Worm (Caenorhabditis elegans): Measurements from ENCODE around the gene maoc-1.

maoc-1 gene

DNA sequence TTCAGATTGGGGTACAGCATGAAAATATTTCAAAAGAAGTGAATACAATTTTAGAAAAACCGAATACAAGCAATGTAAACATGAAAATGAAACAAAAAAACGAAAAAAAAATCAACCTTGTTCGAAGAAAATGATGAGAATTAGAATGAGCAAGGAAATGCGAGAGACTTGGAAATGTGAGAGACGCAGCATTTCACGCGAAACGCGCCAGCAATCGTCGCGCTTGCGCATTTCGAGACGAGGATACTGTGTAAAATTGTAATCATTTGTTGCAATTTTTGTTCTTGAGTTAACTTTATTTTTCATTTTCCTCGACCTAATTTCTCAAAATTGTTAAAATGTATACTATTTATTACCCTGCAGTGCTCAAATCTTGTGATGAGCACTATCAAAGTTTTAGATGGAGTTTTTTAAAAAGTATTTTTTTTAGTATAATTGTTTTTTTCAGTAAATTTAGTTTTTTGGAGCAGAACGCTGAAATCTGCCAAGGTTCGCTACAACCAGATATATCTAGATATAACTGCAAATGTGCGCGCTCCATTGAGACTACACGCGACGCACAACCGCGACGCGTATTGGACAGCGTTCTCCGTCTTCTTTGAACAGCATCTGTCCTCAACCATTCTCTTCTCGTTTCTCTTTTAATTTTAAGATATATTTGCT lies 44.0 kb upstream of the maoc-1 start, which contains the start of gene fust-1 (continued):
- TF ChIP-seq fkh-10 (GFP tag; optimal IDR thresholded peaks at IDR 0.05) (peak; percentile 82), jun-1 (tag; optimal IDR thresholded peaks at IDR 0.05) (peak; percentile 85), daf-8 (GFP tag; IDR thresholded peaks at IDR 0.05) (no peak), gei-8 (GFP tag; optimal IDR thresholded peaks at IDR 0.05) (peak; percentile 65), zag-1 (tag; optimal IDR thresholded peaks at IDR 0.05) (peak; percentile 72), nhr-11 (tag; optimal IDR thresholded peaks at IDR 0.05) (peak; percentile 94), ces-1 (GFP tag; optimal IDR thresholded peaks at IDR 0.05) (peak; percentile 59), daf-16 (GFP tag; optimal IDR thresholded peaks at IDR 0.05) (peak in 1 of 2 experiments; percentile 89), daf-16 (tag; optimal IDR thresholded peaks at IDR 0.05) (peak; percentile 67), mxl-3 (GFP tag; optimal IDR thresholded peaks at IDR 0.05) (peak; percentile 77), madf-9 (GFP tag; conservative IDR thresholded peaks at IDR 0.05) (peak; percentile 70; the same call in 1 of the 2 replicates), aha-1 (tag) (peak; percentile 98), lin-29 (GFP tag; IDR thresholded peaks at IDR 0.05) (peak; percentile 84), nhr-77 (tag; optimal IDR thresholded peaks at IDR 0.05) (peak; percentile 85), dmd-8 (GFP tag; IDR thresholded peaks at IDR 0.05) (no peak), ZK337.2 (GFP tag; IDR thresholded peaks at IDR 0.05) (no peak; the same call in 1 of the 2 replicates), ama-1 (optimal IDR thresholded peaks at IDR 0.05) (peak; percentile 72), set-16 (GFP tag; IDR thresholded peaks at IDR 0.05) (no peak; the same call in 1 of the 2 replicates), nhr-6 (tag; optimal IDR thresholded peaks at IDR 0.05) (peak; percentile 85), Y105C5A.15 (GFP tag; IDR thresholded peaks at IDR 0.05) (no peak), unc-39 (tag; optimal IDR thresholded peaks at IDR 0.05) (no peak), T26A8.4 (GFP tag; IDR thresholded peaks at IDR 0.05) (peak; percentile 95), pqm-1 (tag; optimal IDR thresholded peaks at IDR 0.05) (peak; percentile 13), ceh-62 (tag; optimal IDR thresholded peaks at IDR 0.05) (no peak), zip-11 (GFP tag; IDR thresholded peaks at IDR 0.05) (no peak), lin-13 (GFP tag; optimal IDR thresholded peaks at IDR 0.05) (peak; percentile 94), T20F7.1 (GFP tag; optimal IDR thresholded peaks at IDR 0.05) (peak; percentile 90), sdz-12 (GFP tag; optimal IDR thresholded peaks at IDR 0.05) (no peak), F10B5.3 (tag; optimal IDR thresholded peaks at IDR 0.05) (peak; percentile 89), pha-4 (GFP tag; IDR thresholded peaks at IDR 0.05) (peak; percentile 94), pha-4 (tag; optimal IDR thresholded peaks at IDR 0.05) (peak; percentile 73), saeg-2 (GFP tag; IDR thresholded peaks at IDR 0.05) (peak; percentile 87), dve-1 (tag; optimal IDR thresholded peaks at IDR 0.05; ENCODE audit: insufficient read depth) (peak; percentile 97), php-3 (GFP tag; IDR thresholded peaks at IDR 0.05) (peak; percentile 86), madf-5 (GFP tag; IDR thresholded peaks at IDR 0.05) (no peak), lim-7 (GFP tag; IDR thresholded peaks at IDR 0.05) (no peak), lin-38 (GFP tag; IDR thresholded peaks at IDR 0.05) (peak; percentile 96), ceh-32 (tag; optimal IDR thresholded peaks at IDR 0.05; ENCODE audit: poor library complexity) (peak; percentile 16), ztf-11 (tag; optimal IDR thresholded peaks at IDR 0.05) (no peak), Y75B8A.6 (GFP tag; IDR thresholded peaks at IDR 0.05) (no peak), dmd-6 (GFP tag; IDR thresholded peaks at IDR 0.05) (peak; percentile 95), unc-130 (GFP tag; optimal IDR thresholded peaks at IDR 0.05) (peak; percentile 44), dmd-9 (GFP tag; IDR thresholded peaks at IDR 0.05) (peak; percentile 77; the same call in 1 of the 2 replicates), mxl-2 (GFP tag; conservative IDR thresholded peaks at IDR 0.05) (peak; percentile 85; the same call in 1 of the 2 replicates), egl-27 (tag; optimal IDR thresholded peaks at IDR 0.05) (no peak), spr-3 (GFP tag; optimal IDR thresholded peaks at IDR 0.05) (peak; percentile 81), lin-39 (tag; optimal IDR thresholded peaks at IDR 0.05) (no peak), snpc-4 (tag; optimal IDR thresholded peaks at IDR 0.05) (no peak), mep-1 (tag; optimal IDR thresholded peaks at IDR 0.05) (peak; percentile 96), lsy-2 (tag; optimal IDR thresholded peaks at IDR 0.05) (peak; percentile 80 to 97), spr-1 (tag; optimal IDR thresholded peaks at IDR 0.05) (peak; percentile 93), fos-1 (tag; optimal IDR thresholded peaks at IDR 0.05) (no peak)

Measured in whole organism, L4 larva.